Worm (Caenorhabditis elegans): ENCODE results near the gene sec-24.2.

The sec-24.2 gene

ce11 chrIV:12336893-12337627 lies 23.5 kb downstream of the sec-24.2 start, which contains the start of the genes F19B6.10 and wht-5:
TSS of gene F19B6.10 (plus strand) at chrIV:12337193.
TSS of gene wht-5 (plus strand) at chrIV:12337577.
- TF ChIP-seq cnd-1 (tag; optimal IDR thresholded peaks at IDR 0.05), result no peak
- no peak for TF ChIP-seq nhr-76 (tag; optimal IDR thresholded peaks at IDR 0.05)
- no peak for TF ChIP-seq nhr-2 (tag; optimal IDR thresholded peaks at IDR 0.05)
- TF ChIP-seq sptf-1 (tag; optimal IDR thresholded peaks at IDR 0.05), result no peak
- TF ChIP-seq tbx-8 (GFP tag; optimal IDR thresholded peaks at IDR 0.05), result no peak
- no peak for TF ChIP-seq nhr-12 (tag; optimal IDR thresholded peaks at IDR 0.05)
- TF ChIP-seq pha-4 (tag; optimal IDR thresholded peaks at IDR 0.05), result no peak
- TF ChIP-seq M03D4.4 (tag; optimal IDR thresholded peaks at IDR 0.05), result no peak

- TF ChIP-seq ztf-11 (tag; optimal IDR thresholded peaks at IDR 0.05) (no peak), elt-3 (tag; optimal IDR thresholded peaks at IDR 0.05) (no peak), nhr-2 (tag; optimal IDR thresholded peaks at IDR 0.05) (no peak), cnd-1 (tag; optimal IDR thresholded peaks at IDR 0.05) (no peak), pha-4 (tag; optimal IDR thresholded peaks at IDR 0.05) (no peak), elt-1 (tag; optimal IDR thresholded peaks at IDR 0.05; ENCODE audit: borderline replicate concordance, insufficient read depth) (no peak), hlh-1 (tag; optimal IDR thresholded peaks at IDR 0.05) (no peak), mls-2 (tag; optimal IDR thresholded peaks at IDR 0.05) (no peak), nhr-237 (tag; optimal IDR thresholded peaks at IDR 0.05) (no peak), nhr-76 (tag; optimal IDR thresholded peaks at IDR 0.05) (no peak), ceh-43 (GFP tag; optimal IDR thresholded peaks at IDR 0.05) (no peak), sptf-1 (tag; optimal IDR thresholded peaks at IDR 0.05) (no peak)
Observed at ce11 chrIV:12335798-12336197, 24.8 kb downstream of the sec-24.2 start, which contains the start of gene F19B6.1. TSS of gene F19B6.1 (minus strand) at chrIV:12336075.

- TF ChIP-seq drap-1 (GFP tag; optimal IDR thresholded peaks at IDR 0.05) (no peak), sem-2 (GFP tag; optimal IDR thresholded peaks at IDR 0.05) (no peak), pha-4 (tag; optimal IDR thresholded peaks at IDR 0.05) (no peak)
Observed at ce11 chrIV:12335248-12335647, 25.3 kb downstream of the sec-24.2 start.

- TF ChIP-seq mep-1 (tag; optimal IDR thresholded peaks at IDR 0.05) (no peak), ham-2 (GFP tag; optimal IDR thresholded peaks at IDR 0.05) (no peak), sptf-1 (tag; optimal IDR thresholded peaks at IDR 0.05) (no peak), flh-1 (GFP tag; optimal IDR thresholded peaks at IDR 0.05) (no peak), sem-2 (GFP tag; optimal IDR thresholded peaks at IDR 0.05) (no peak), tbx-8 (GFP tag; optimal IDR thresholded peaks at IDR 0.05) (no peak), blmp-1 (tag; optimal IDR thresholded peaks at IDR 0.05) (no peak), mab-5 (tag; optimal IDR thresholded peaks at IDR 0.05) (no peak), unc-120 (tag; optimal IDR thresholded peaks at IDR 0.05; ENCODE audit: poor library complexity, severe bottlenecking) (no peak)
Observed at ce11 chrIV:12334708-12335107, 25.9 kb downstream of the sec-24.2 start.

- TF ChIP-seq hlh-1 (tag; optimal IDR thresholded peaks at IDR 0.05) (no peak), elt-1 (tag; optimal IDR thresholded peaks at IDR 0.05; ENCODE audit: borderline replicate concordance, insufficient read depth) (no peak), M03D4.4 (tag; optimal IDR thresholded peaks at IDR 0.05) (no peak), unc-120 (tag; optimal IDR thresholded peaks at IDR 0.05; ENCODE audit: poor library complexity, severe bottlenecking) (no peak), nhr-237 (tag; optimal IDR thresholded peaks at IDR 0.05) (no peak), ztf-11 (tag; optimal IDR thresholded peaks at IDR 0.05) (no peak), cnd-1 (tag; optimal IDR thresholded peaks at IDR 0.05) (no peak), tbx-8 (GFP tag; optimal IDR thresholded peaks at IDR 0.05) (no peak), ceh-39 (tag; optimal IDR thresholded peaks at IDR 0.05) (no peak), ces-1 (GFP tag; optimal IDR thresholded peaks at IDR 0.05) (no peak), mab-5 (tag; optimal IDR thresholded peaks at IDR 0.05) (no peak), sptf-1 (tag; optimal IDR thresholded peaks at IDR 0.05) (no peak), bed-3 (GFP tag; optimal IDR thresholded peaks at IDR 0.05) (no peak), lin-13 (tag; optimal IDR thresholded peaks at IDR 0.05) (no peak), ham-2 (GFP tag; optimal IDR thresholded peaks at IDR 0.05) (no peak), blmp-1 (tag; optimal IDR thresholded peaks at IDR 0.05) (no peak), mep-1 (tag; optimal IDR thresholded peaks at IDR 0.05) (no peak), nhr-76 (tag; optimal IDR thresholded peaks at IDR 0.05) (no peak), zip-8 (tag; optimal IDR thresholded peaks at IDR 0.05) (no peak)
Observed at ce11 chrIV:12334142-12334541, 26.4 kb downstream of the sec-24.2 start.

Measured in whole organism, mixed stage, embryonic.